Fruit fly (Drosophila melanogaster): ENCODE results near the gene Droj2.
A peak's percentile ranks its signal among the peaks of the same experiment; 100 is the strongest.

The Droj2 gene

dm6 chr3R:13400902-13401721 is 19.2 kb downstream of the Droj2 start (continued):
- TF ChIP-seq Ssrp (tag; optimal IDR thresholded peaks at IDR 0.05) (peak; percentile 92), pum (GFP tag; optimal IDR thresholded peaks at IDR 0.05) (peak; percentile 89), Atf-2 (GFP tag; optimal IDR thresholded peaks at IDR 0.05) (peak; percentile 91), CG3281 (GFP tag; optimal IDR thresholded peaks at IDR 0.05) (peak; percentile 84), CG5180 (GFP tag; optimal IDR thresholded peaks at IDR 0.05) (peak; percentile 72), Rx (GFP tag; IDR thresholded peaks at IDR 0.05) (peak; percentile 81), ind (GFP tag; optimal IDR thresholded peaks at IDR 0.05) (peak; percentile 86), jing (GFP tag; optimal IDR thresholded peaks at IDR 0.05) (peak; percentile 77), CG10543 (GFP tag; optimal IDR thresholded peaks at IDR 0.05) (peak; percentile 53), ERR (GFP tag; optimal IDR thresholded peaks at IDR 0.05) (peak; percentile 52), salm (tag; optimal IDR thresholded peaks at IDR 0.05) (peak; percentile 77), CG32767 (GFP tag; IDR thresholded peaks at IDR 0.05) (peak; percentile 86), Mad (GFP tag; optimal IDR thresholded peaks at IDR 0.05) (peak; percentile 80), CG14014 (GFP tag; IDR thresholded peaks at IDR 0.05) (peak; percentile 74; the same call in 1 of the 2 replicates), dm (GFP tag; optimal IDR thresholded peaks at IDR 0.05) (peak; percentile 71), Sox100B (GFP tag; optimal IDR thresholded peaks at IDR 0.05) (peak; percentile 85), CG3065 (GFP tag; optimal IDR thresholded peaks at IDR 0.05) (peak; percentile 71), Dref (GFP tag; IDR thresholded peaks at IDR 0.05) (no peak), sima (GFP tag; optimal IDR thresholded peaks at IDR 0.05) (peak; percentile 57), Pdp1 (GFP tag; optimal IDR thresholded peaks at IDR 0.05) (peak; percentile 84 to 88), so (GFP tag; IDR thresholded peaks at IDR 0.05) (peak; percentile 86), tup (GFP tag; optimal IDR thresholded peaks at IDR 0.05) (peak; percentile 54), CG8924 (tag; optimal IDR thresholded peaks at IDR 0.05) (peak; percentile 92), psq (GFP tag; optimal IDR thresholded peaks at IDR 0.05) (peak; percentile 74), bcd (GFP tag; optimal IDR thresholded peaks at IDR 0.05) (peak; percentile 87), CG12769 (tag; optimal IDR thresholded peaks at IDR 0.05) (peak; percentile 85), gsb-n (tag; optimal IDR thresholded peaks at IDR 0.05) (peak; percentile 85), Ets97D (GFP tag; optimal IDR thresholded peaks at IDR 0.05) (peak; percentile 50), tx (GFP tag; optimal IDR thresholded peaks at IDR 0.05) (peak; percentile 86), Drgx (GFP tag; IDR thresholded peaks at IDR 0.05) (peak; percentile 81), CG2129 (GFP tag; IDR thresholded peaks at IDR 0.05; ENCODE audit: partially characterized antibody) (no peak), lbe (GFP tag; optimal IDR thresholded peaks at IDR 0.05) (peak; percentile 69), kay (GFP tag; optimal IDR thresholded peaks at IDR 0.05) (peak; percentile 69), CG10267 (tag; optimal IDR thresholded peaks at IDR 0.05) (peak; percentile 84), CG10959 (GFP tag; IDR thresholded peaks at IDR 0.05) (peak; percentile 32), Sin3A (optimal IDR thresholded peaks at IDR 0.05) (no peak), CG8765 (GFP tag; IDR thresholded peaks at IDR 0.05) (no peak; the same call in 1 of the 2 replicates), bigmax (GFP tag; optimal IDR thresholded peaks at IDR 0.05) (no peak), CG12299 (tag; optimal IDR thresholded peaks at IDR 0.05) (peak; percentile 70), chm (GFP tag; IDR thresholded peaks at IDR 0.05) (no peak; the same call in 1 of the 2 replicates), abd-A (tag; optimal IDR thresholded peaks at IDR 0.05) (no peak), wdn (GFP tag; IDR thresholded peaks at IDR 0.05) (peak; percentile 53; the same call in 1 of the 2 replicates), Ada2b (GFP tag; IDR thresholded peaks at IDR 0.05) (peak; percentile 75), tap (tag; optimal IDR thresholded peaks at IDR 0.05) (peak; percentile 82), sim (GFP tag; IDR thresholded peaks at IDR 0.05) (peak; percentile 79), Stat92E (GFP tag; optimal IDR thresholded peaks at IDR 0.05) (peak in 1 of 3 experiments; percentile 45), Dll (GFP tag; IDR thresholded peaks at IDR 0.05; ENCODE audit: partially characterized antibody) (no peak), C15 (GFP tag; IDR thresholded peaks at IDR 0.05) (peak; percentile 63; the same call in 1 of the 3 replicates), dmrt99B (tag; optimal IDR thresholded peaks at IDR 0.05) (peak; percentile 96)
